Worm (Caenorhabditis elegans): ENCODE data around the gene ZK1127.3.

ZK1127.3 gene

ce11 chrII:7059274-7059757 lies 4.2 kb downstream of the ZK1127.3 start:
- TF ChIP-seq nhr-232 (tag; optimal IDR thresholded peaks at IDR 0.05) (no peak), gmeb-2 (tag; optimal IDR thresholded peaks at IDR 0.05) (no peak), unc-3 (GFP tag; conservative IDR thresholded peaks at IDR 0.05) (no peak), unc-3 (tag; optimal IDR thresholded peaks at IDR 0.05) (no peak), elt-2 (tag; optimal IDR thresholded peaks at IDR 0.05) (peak; percentile 38), elt-4 (tag; optimal IDR thresholded peaks at IDR 0.05) (no peak)

ce11 chrII:7060202-7060601 lies 5.1 kb downstream of the ZK1127.3 start:
- TF ChIP-seq elt-2 (tag; optimal IDR thresholded peaks at IDR 0.05) (peak; percentile 34), tbx-2 (tag; optimal IDR thresholded peaks at IDR 0.05) (no peak)

- no peak for TF ChIP-seq unc-3 (GFP tag; conservative IDR thresholded peaks at IDR 0.05)
- no peak for TF ChIP-seq unc-3 (tag; optimal IDR thresholded peaks at IDR 0.05)
- TF ChIP-seq ets-4 (tag; optimal IDR thresholded peaks at IDR 0.05), result no peak
- no peak for TF ChIP-seq madf-2 (tag; optimal IDR thresholded peaks at IDR 0.05)
- TF ChIP-seq K02D7.2 (tag; optimal IDR thresholded peaks at IDR 0.05), result no peak
- no peak for TF ChIP-seq eyg-1 (tag; optimal IDR thresholded peaks at IDR 0.05)
- TF ChIP-seq ama-1 (optimal IDR thresholded peaks at IDR 0.05), result no peak
- no peak for TF ChIP-seq pat-9 (tag; optimal IDR thresholded peaks at IDR 0.05)
- no peak for TF ChIP-seq pag-3 (tag; optimal IDR thresholded peaks at IDR 0.05; ENCODE audit: borderline replicate concordance)
- no peak for TF ChIP-seq pros-1 (tag; optimal IDR thresholded peaks at IDR 0.05)
- no peak for TF ChIP-seq C38D4.7 (GFP tag; optimal IDR thresholded peaks at IDR 0.05)
Observed at ce11 chrII:7060791-7061190, 5.7 kb downstream of the ZK1127.3 start.

ce11 chrII:7061730-7062129 lies 6.6 kb downstream of the ZK1127.3 start, which contains the start of gene acs-6:
Gene acs-6 (plus strand): TSS chrII:7062030.
- TF ChIP-seq ceh-9 (tag; optimal IDR thresholded peaks at IDR 0.05), result no peak
- no peak for TF ChIP-seq ceh-34 (tag; optimal IDR thresholded peaks at IDR 0.05)
- TF ChIP-seq nhr-232 (tag; optimal IDR thresholded peaks at IDR 0.05), result no peak
- no peak for TF ChIP-seq pat-9 (tag; optimal IDR thresholded peaks at IDR 0.05)
- TF ChIP-seq pha-2 (tag; optimal IDR thresholded peaks at IDR 0.05), result no peak
- TF ChIP-seq K09A11.1 (tag; optimal IDR thresholded peaks at IDR 0.05; ENCODE audit: insufficient read depth), result no peak
- TF ChIP-seq ahr-1 (tag; optimal IDR thresholded peaks at IDR 0.05), result no peak
- TF ChIP-seq ceh-18 (tag; optimal IDR thresholded peaks at IDR 0.05), result no peak
- TF ChIP-seq gmeb-2 (tag; optimal IDR thresholded peaks at IDR 0.05), result no peak

- TF ChIP-seq fkh-10 (GFP tag; optimal IDR thresholded peaks at IDR 0.05) (no peak), ceh-45 (GFP tag; IDR thresholded peaks at IDR 0.05) (no peak), ahr-1 (tag; optimal IDR thresholded peaks at IDR 0.05) (no peak), elt-2 (tag; optimal IDR thresholded peaks at IDR 0.05) (no peak), unc-55 (GFP tag; optimal IDR thresholded peaks at IDR 0.05) (no peak), dmd-4 (tag; optimal IDR thresholded peaks at IDR 0.05; ENCODE audit: borderline replicate concordance) (no peak), npax-4 (tag; optimal IDR thresholded peaks at IDR 0.05) (no peak), ets-4 (tag; optimal IDR thresholded peaks at IDR 0.05) (no peak), ceh-14 (tag; optimal IDR thresholded peaks at IDR 0.05) (no peak), T23F11.4 (GFP tag; optimal IDR thresholded peaks at IDR 0.05) (no peak), ceh-22 (tag; optimal IDR thresholded peaks at IDR 0.05) (no peak), zip-5 (tag; optimal IDR thresholded peaks at IDR 0.05) (no peak), fax-1 (tag; optimal IDR thresholded peaks at IDR 0.05) (no peak), ceh-34 (tag; optimal IDR thresholded peaks at IDR 0.05) (no peak), sdc-2 (tag; optimal IDR thresholded peaks at IDR 0.05) (no peak), ceh-9 (tag; optimal IDR thresholded peaks at IDR 0.05) (no peak), K02D7.2 (tag; optimal IDR thresholded peaks at IDR 0.05) (no peak), ceh-19 (GFP tag; optimal IDR thresholded peaks at IDR 0.05) (no peak)
Observed at ce11 chrII:7065391-7065790, 10.3 kb downstream of the ZK1127.3 start, which contains the start of gene nos-2. Gene nos-2 (plus strand): TSS chrII:7065618.

All from whole organism, late embryonic.